Worm (Caenorhabditis elegans): Measurements from ENCODE around the gene disl-2.

The disl-2 gene

ce11 chrIII:5419527-5419926 lies 23.4 kb upstream of the disl-2 start:
- no peak for TF ChIP-seq ztf-29 (GFP tag; IDR thresholded peaks at IDR 0.05)
- no peak for TF ChIP-seq ref-1 (GFP tag; conservative IDR thresholded peaks at IDR 0.05)
- no peak for TF ChIP-seq cog-1 (tag; optimal IDR thresholded peaks at IDR 0.05)
- TF ChIP-seq klf-2 (GFP tag; conservative IDR thresholded peaks at IDR 0.05): no peak
- no peak for TF ChIP-seq flt-1 (GFP tag; IDR thresholded peaks at IDR 0.05)
- no peak for TF ChIP-seq tab-1 (GFP tag; IDR thresholded peaks at IDR 0.05)
- no peak for TF ChIP-seq med-1 (GFP tag; optimal IDR thresholded peaks at IDR 0.05; ENCODE audit: insufficient read depth)
- no peak for TF ChIP-seq ztf-23 (GFP tag; IDR thresholded peaks at IDR 0.05)
- TF ChIP-seq T22C8.4 (GFP tag; IDR thresholded peaks at IDR 0.05): no peak

- no peak for TF ChIP-seq med-1 (GFP tag; optimal IDR thresholded peaks at IDR 0.05; ENCODE audit: insufficient read depth)
- TF ChIP-seq cog-1 (tag; optimal IDR thresholded peaks at IDR 0.05): no peak
- no peak for TF ChIP-seq klf-2 (GFP tag; conservative IDR thresholded peaks at IDR 0.05)
- TF ChIP-seq flt-1 (GFP tag; IDR thresholded peaks at IDR 0.05): no peak
- TF ChIP-seq ztf-23 (GFP tag; IDR thresholded peaks at IDR 0.05): no peak
- TF ChIP-seq ref-1 (GFP tag; conservative IDR thresholded peaks at IDR 0.05): no peak
- no peak for TF ChIP-seq tab-1 (GFP tag; IDR thresholded peaks at IDR 0.05)
- no peak for TF ChIP-seq ztf-29 (GFP tag; IDR thresholded peaks at IDR 0.05)
- no peak for TF ChIP-seq T22C8.4 (GFP tag; IDR thresholded peaks at IDR 0.05)
These were observed 22.7 kb upstream of the disl-2 start for ce11 chrIII:5420276-5420675.

ce11 chrIII:5421406-5421805 lies 21.6 kb upstream of the disl-2 start:
- TF ChIP-seq flt-1 (GFP tag; IDR thresholded peaks at IDR 0.05): no peak
- TF ChIP-seq klf-2 (GFP tag; conservative IDR thresholded peaks at IDR 0.05): no peak
- TF ChIP-seq ztf-23 (GFP tag; IDR thresholded peaks at IDR 0.05): no peak

ce11 chrIII:5422561-5423103 lies 20.3 kb upstream of the disl-2 start:
- TF ChIP-seq cog-1 (tag; optimal IDR thresholded peaks at IDR 0.05): no peak

ce11 chrIII:5423665-5424133 lies 19.3 kb upstream of the disl-2 start, which contains the start of gene dnj-24:
Gene dnj-24, minus strand, starts transcription at chrIII:5424083.
- TF ChIP-seq flt-1 (GFP tag; IDR thresholded peaks at IDR 0.05) (no peak), med-1 (GFP tag; optimal IDR thresholded peaks at IDR 0.05; ENCODE audit: insufficient read depth) (no peak), ztf-23 (GFP tag; IDR thresholded peaks at IDR 0.05) (no peak), T22C8.4 (GFP tag; IDR thresholded peaks at IDR 0.05) (no peak), ztf-29 (GFP tag; IDR thresholded peaks at IDR 0.05) (no peak), klf-2 (GFP tag; conservative IDR thresholded peaks at IDR 0.05) (no peak), tab-1 (GFP tag; IDR thresholded peaks at IDR 0.05) (no peak), ref-1 (GFP tag; conservative IDR thresholded peaks at IDR 0.05) (no peak), cog-1 (tag; optimal IDR thresholded peaks at IDR 0.05) (no peak)

ce11 chrIII:5424363-5424762 lies 18.6 kb upstream of the disl-2 start:
- no peak for TF ChIP-seq med-1 (GFP tag; optimal IDR thresholded peaks at IDR 0.05; ENCODE audit: insufficient read depth)
- no peak for TF ChIP-seq klf-2 (GFP tag; conservative IDR thresholded peaks at IDR 0.05)

- no peak for TF ChIP-seq tab-1 (GFP tag; IDR thresholded peaks at IDR 0.05)
- TF ChIP-seq klf-2 (GFP tag; conservative IDR thresholded peaks at IDR 0.05): no peak
- TF ChIP-seq ref-1 (GFP tag; conservative IDR thresholded peaks at IDR 0.05): no peak
- TF ChIP-seq cog-1 (tag; optimal IDR thresholded peaks at IDR 0.05): no peak
- no peak for TF ChIP-seq ztf-29 (GFP tag; IDR thresholded peaks at IDR 0.05)
- TF ChIP-seq flt-1 (GFP tag; IDR thresholded peaks at IDR 0.05): no peak
- TF ChIP-seq T22C8.4 (GFP tag; IDR thresholded peaks at IDR 0.05): no peak
- TF ChIP-seq ztf-23 (GFP tag; IDR thresholded peaks at IDR 0.05): no peak
- TF ChIP-seq med-1 (GFP tag; optimal IDR thresholded peaks at IDR 0.05; ENCODE audit: insufficient read depth): no peak
These were observed 15.9 kb upstream of the disl-2 start for ce11 chrIII:5427096-5427495.

- no peak for TF ChIP-seq med-1 (GFP tag; optimal IDR thresholded peaks at IDR 0.05; ENCODE audit: insufficient read depth)
- TF ChIP-seq flt-1 (GFP tag; IDR thresholded peaks at IDR 0.05): no peak
- no peak for TF ChIP-seq ref-1 (GFP tag; conservative IDR thresholded peaks at IDR 0.05)
- no peak for TF ChIP-seq klf-2 (GFP tag; conservative IDR thresholded peaks at IDR 0.05)
- no peak for TF ChIP-seq cog-1 (tag; optimal IDR thresholded peaks at IDR 0.05)
- TF ChIP-seq ztf-23 (GFP tag; IDR thresholded peaks at IDR 0.05): no peak
- TF ChIP-seq T22C8.4 (GFP tag; IDR thresholded peaks at IDR 0.05): no peak
These were observed 6.7 kb upstream of the disl-2 start for ce11 chrIII:5436306-5436705.

- no peak for TF ChIP-seq med-1 (GFP tag; optimal IDR thresholded peaks at IDR 0.05; ENCODE audit: insufficient read depth)
- TF ChIP-seq ztf-29 (GFP tag; IDR thresholded peaks at IDR 0.05): no peak
- no peak for TF ChIP-seq cog-1 (tag; optimal IDR thresholded peaks at IDR 0.05)
- no peak for TF ChIP-seq tab-1 (GFP tag; IDR thresholded peaks at IDR 0.05)
- TF ChIP-seq ztf-23 (GFP tag; IDR thresholded peaks at IDR 0.05): no peak
- TF ChIP-seq flt-1 (GFP tag; IDR thresholded peaks at IDR 0.05): no peak
- TF ChIP-seq klf-2 (GFP tag; conservative IDR thresholded peaks at IDR 0.05): no peak
- TF ChIP-seq T22C8.4 (GFP tag; IDR thresholded peaks at IDR 0.05): no peak
- no peak for TF ChIP-seq ref-1 (GFP tag; conservative IDR thresholded peaks at IDR 0.05)
These were observed 4.9 kb upstream of the disl-2 start for ce11 chrIII:5438064-5438463.

ce11 chrIII:5440540-5440939 lies 2.4 kb upstream of the disl-2 start, which contains the start of gene W03A5.6:
Gene W03A5.6, minus strand, starts transcription at chrIII:5440640.
- TF ChIP-seq flt-1 (GFP tag; IDR thresholded peaks at IDR 0.05): no peak
- no peak for TF ChIP-seq tab-1 (GFP tag; IDR thresholded peaks at IDR 0.05)
- no peak for TF ChIP-seq T22C8.4 (GFP tag; IDR thresholded peaks at IDR 0.05)
- TF ChIP-seq ztf-29 (GFP tag; IDR thresholded peaks at IDR 0.05): no peak
- no peak for TF ChIP-seq ztf-23 (GFP tag; IDR thresholded peaks at IDR 0.05)
- no peak for TF ChIP-seq ref-1 (GFP tag; conservative IDR thresholded peaks at IDR 0.05)
- no peak for TF ChIP-seq med-1 (GFP tag; optimal IDR thresholded peaks at IDR 0.05; ENCODE audit: insufficient read depth)
- TF ChIP-seq klf-2 (GFP tag; conservative IDR thresholded peaks at IDR 0.05): no peak
- no peak for TF ChIP-seq cog-1 (tag; optimal IDR thresholded peaks at IDR 0.05)

All from whole organism, midembryonic.